Worm (Caenorhabditis elegans) whole organism, late embryonic: Measurements from ENCODE around the gene Y51A2B.8.
"Not testable (repeated sequence)": the region's sequence is repeated elsewhere in the genome, so short reads cannot be mapped to it uniquely, and the experiment has no call there.

Experiments used
- C08G9.2 ChIP-seq: sonication (generic microtip); optimal IDR thresholded peaks from 2 replicates; lab custom pipeline; 2016; ENCODE audit warnings: mild to moderate bottlenecking, missing genetic modification characterization, moderate library complexity, missing compliant biosample characterization
- C38D4.7 ChIP-seq: fragments of 200-800 bp; sonication (Bioruptor generic); optimal IDR thresholded peaks from 2 replicates; lab custom pipeline; 2018; ENCODE audit warnings: mild to moderate bottlenecking, missing genetic modification characterization, moderate library complexity, missing compliant biosample characterization
- K02D7.2 ChIP-seq: sonication (generic microtip); optimal IDR thresholded peaks from 2 replicates; lab custom pipeline; 2017; ENCODE audit warnings: mild to moderate bottlenecking, missing genetic modification characterization, missing compliant biosample characterization
- ama-1 ChIP-seq: fragments of 150-350 bp; optimal IDR thresholded peaks from 2 replicates; lab custom pipeline; 2014
- ceh-14 ChIP-seq: sonication (generic microtip); optimal IDR thresholded peaks from 2 replicates; lab custom pipeline; 2016; ENCODE audit warnings: missing genotype, missing genetic modification characterization, missing compliant biosample characterization
- ceh-2 ChIP-seq: sonication (generic microtip); optimal IDR thresholded peaks from 2 replicates; lab custom pipeline; 2016; ENCODE audit warnings: missing genotype, missing genetic modification characterization, missing compliant biosample characterization
- ceh-22 ChIP-seq: sonication (generic microtip); optimal IDR thresholded peaks from 2 replicates; lab custom pipeline; 2017; ENCODE audit warnings: missing biosample characterization, missing genetic modification characterization
- ceh-24 ChIP-seq: sonication (generic microtip); optimal IDR thresholded peaks from 2 replicates; lab custom pipeline; 2016; ENCODE audit warnings: mild to moderate bottlenecking, missing genetic modification characterization, missing compliant biosample characterization
- ceh-30 ChIP-seq: fragments of 150-350 bp; optimal IDR thresholded peaks from 2 replicates; lab custom pipeline; 2014; ENCODE audit warnings: missing biosample characterization, missing genetic modification characterization
- ceh-31 ChIP-seq: sonication (generic microtip); optimal IDR thresholded peaks from 2 replicates; lab custom pipeline; 2016; ENCODE audit warnings: missing genetic modification characterization, missing compliant biosample characterization
- ceh-34 ChIP-seq: sonication (generic microtip); optimal IDR thresholded peaks from 2 replicates; lab custom pipeline; 2016; ENCODE audit warnings: mild to moderate bottlenecking, missing genetic modification characterization, missing compliant biosample characterization
- ceh-48 ChIP-seq: sonication (generic microtip); optimal IDR thresholded peaks from 2 replicates; lab custom pipeline; 2016; ENCODE audit warnings: missing genetic modification characterization, inconsistent platforms, missing compliant biosample characterization
- ceh-6 ChIP-seq: fragments of 200-800 bp; sonication (Bioruptor generic); optimal IDR thresholded peaks from 2 replicates; lab custom pipeline; 2018; ENCODE audit warnings: mild to moderate bottlenecking, missing genetic modification characterization, missing compliant biosample characterization
- ceh-9 ChIP-seq: sonication (generic microtip); optimal IDR thresholded peaks from 2 replicates; lab custom pipeline; 2016; ENCODE audit warnings: mild to moderate bottlenecking, missing genetic modification characterization, inconsistent platforms, missing compliant biosample characterization
- che-1 ChIP-seq: sonication (generic microtip); optimal IDR thresholded peaks from 2 replicates; lab custom pipeline; 2016; ENCODE audit warnings: mild to moderate bottlenecking, missing genetic modification characterization, missing compliant biosample characterization
- dmd-4 ChIP-seq: sonication (generic microtip); optimal IDR thresholded peaks from 2 replicates; lab custom pipeline; 2016; ENCODE audit warnings: borderline replicate concordance, missing genetic modification characterization, missing compliant biosample characterization
- dve-1 ChIP-seq: sonication (generic microtip); optimal IDR thresholded peaks from 2 replicates; lab custom pipeline; 2017; ENCODE audit warnings: antibody characterized with exemption, mild to moderate bottlenecking, missing genetic modification characterization, missing compliant biosample characterization
- elt-2 ChIP-seq: sonication (generic microtip); optimal IDR thresholded peaks from 2 replicates; lab custom pipeline; 2016; ENCODE audit warnings: missing genetic modification reagents, missing genetic modification characterization, missing compliant biosample characterization
- ets-4 ChIP-seq: sonication (generic microtip); optimal IDR thresholded peaks from 2 replicates; lab custom pipeline; 2016; ENCODE audit warnings: missing genetic modification characterization, missing compliant biosample characterization
- fax-1 ChIP-seq: sonication (generic microtip); optimal IDR thresholded peaks from 2 replicates; lab custom pipeline; 2016; ENCODE audit warnings: missing genotype, missing genetic modification characterization, missing compliant biosample characterization
- gmeb-2 ChIP-seq: sonication (generic microtip); optimal IDR thresholded peaks from 2 replicates; lab custom pipeline; 2016; ENCODE audit warnings: missing genetic modification characterization, inconsistent platforms, missing compliant biosample characterization
- hlh-15 ChIP-seq: sonication (generic microtip); optimal IDR thresholded peaks from 2 replicates; lab custom pipeline; 2016; ENCODE audit warnings: missing genetic modification characterization, missing compliant biosample characterization
- hlh-8 ChIP-seq: sonication (generic microtip); optimal IDR thresholded peaks from 2 replicates; lab custom pipeline; 2016; ENCODE audit warnings: missing genotype, missing genetic modification characterization, missing compliant biosample characterization
- madf-2 ChIP-seq: sonication (generic microtip); optimal IDR thresholded peaks from 2 replicates; lab custom pipeline; 2017; ENCODE audit warnings: missing genetic modification characterization, missing compliant biosample characterization
- nhr-232 ChIP-seq: sonication (generic microtip); optimal IDR thresholded peaks from 2 replicates; lab custom pipeline; 2016; ENCODE audit warnings: missing genetic modification characterization, missing compliant biosample characterization
- pros-1 ChIP-seq: fragments of 150-350 bp; optimal IDR thresholded peaks from 2 replicates; lab custom pipeline; 2014; ENCODE audit warnings: missing biosample characterization, missing genetic modification reagents, missing genetic modification characterization
- ref-2 ChIP-seq: sonication (generic microtip); optimal IDR thresholded peaks from 2 replicates; lab custom pipeline; 2016; ENCODE audit warnings: missing genetic modification characterization, missing compliant biosample characterization
- rnt-1 ChIP-seq: sonication (generic microtip); optimal IDR thresholded peaks from 2 replicates; lab custom pipeline; 2016; ENCODE audit warnings: missing genetic modification characterization, missing compliant biosample characterization
- sdc-2 ChIP-seq: sonication (generic microtip); optimal IDR thresholded peaks from 2 replicates; lab custom pipeline; 2016; ENCODE audit warnings: missing genotype, missing genetic modification characterization, missing compliant biosample characterization
- sox-2 ChIP-seq: fragments of 200-800 bp; sonication (Bioruptor generic); IDR thresholded peaks from 2 replicates; pipeline ENCODE4 v1.3.6; 2022; ENCODE audit warnings: missing genetic modification reagents, missing genetic modification characterization, missing compliant biosample characterization
- sox-4 ChIP-seq: sonication (generic microtip); optimal IDR thresholded peaks from 2 replicates; lab custom pipeline; 2017; ENCODE audit warnings: mild to moderate bottlenecking, missing genetic modification characterization, inconsistent platforms, missing compliant biosample characterization
- tbx-7 ChIP-seq: sonication (generic microtip); optimal IDR thresholded peaks from 2 replicates; lab custom pipeline; 2016; ENCODE audit warnings: missing genotype, missing genetic modification characterization, missing compliant biosample characterization
- ttx-3 ChIP-seq: sonication (generic microtip); optimal IDR thresholded peaks from 2 replicates; lab custom pipeline; 2016; ENCODE audit warnings: missing genetic modification reagents, missing genetic modification characterization, missing compliant biosample characterization
- unc-55 ChIP-seq: sonication (generic microtip); optimal IDR thresholded peaks from 2 replicates; lab custom pipeline; 2017; ENCODE audit warnings: missing biosample characterization, missing genetic modification reagents, missing genetic modification characterization
- zip-5 ChIP-seq: sonication (generic microtip); optimal IDR thresholded peaks from 2 replicates; lab custom pipeline; 2016; ENCODE audit warnings: missing genetic modification characterization, missing compliant biosample characterization
- ztf-16 ChIP-seq: sonication (generic microtip); optimal IDR thresholded peaks from 2 replicates; lab custom pipeline; 2017; ENCODE audit warnings: missing genetic modification characterization, missing compliant biosample characterization

Y51A2B.8 gene

DNA sequence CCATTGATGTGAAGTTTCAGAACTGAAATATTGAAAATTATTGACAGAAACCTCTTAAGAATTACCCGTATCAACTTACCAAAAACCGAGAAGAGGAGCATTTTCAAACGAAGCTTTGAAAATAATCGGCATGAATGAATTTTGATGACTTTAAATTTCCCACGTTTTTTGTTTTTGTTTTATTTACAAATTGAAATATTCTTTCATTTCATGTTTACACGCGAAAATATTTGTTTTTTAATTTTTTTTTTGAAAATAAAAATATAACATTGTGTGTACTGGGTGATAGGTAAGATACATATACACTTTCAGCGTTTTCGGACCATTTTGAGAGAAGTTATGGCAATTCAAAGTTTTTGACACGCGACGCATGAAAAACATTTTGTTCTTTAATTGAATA lies 16.7 kb downstream of the Y51A2B.8 start, which contains the start of gene Y51A2B.9 (continued):
- no peak for TF ChIP-seq che-1

DNA sequence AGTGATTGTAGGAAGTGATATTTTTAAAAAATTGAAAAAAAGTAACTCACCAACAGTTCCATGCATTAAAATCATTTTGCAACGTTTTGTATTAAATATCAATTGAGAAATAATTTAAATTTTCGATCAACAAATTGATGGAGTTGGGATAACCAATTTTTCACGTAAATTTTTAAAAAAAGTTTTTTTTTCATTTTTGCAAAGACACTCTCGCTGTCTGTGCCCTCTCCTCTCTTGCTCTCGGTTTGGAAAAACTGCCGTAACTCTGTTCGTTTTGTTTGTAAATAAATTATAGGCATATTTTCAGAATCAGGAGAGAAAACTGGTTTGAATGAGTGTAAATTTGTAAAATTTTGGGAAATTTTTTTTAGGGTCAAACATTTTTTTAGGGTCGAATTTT lies 18.9 kb downstream of the Y51A2B.8 start, which contains the start of gene Y51A2B.16:
Gene Y51A2B.16 (minus strand): TSS at position 101 of the 400 bp plus-strand sequence.
- TF ChIP-seq pros-1 (tag; lab: Kevin White, UChicago) = no peak
- no peak for TF ChIP-seq elt-2
- no peak for TF ChIP-seq ceh-48 (tag; lab: Kevin White, UChicago)
- TF ChIP-seq nhr-232 (tag; lab: Kevin White, UChicago) = no peak
- TF ChIP-seq ceh-34 = no peak
- no peak for TF ChIP-seq hlh-8 (tag; lab: Kevin White, UChicago)
- TF ChIP-seq madf-2 (tag; lab: Kevin White, UChicago) = no peak
- TF ChIP-seq K02D7.2 (tag; lab: Kevin White, UChicago) = no peak

DNA sequence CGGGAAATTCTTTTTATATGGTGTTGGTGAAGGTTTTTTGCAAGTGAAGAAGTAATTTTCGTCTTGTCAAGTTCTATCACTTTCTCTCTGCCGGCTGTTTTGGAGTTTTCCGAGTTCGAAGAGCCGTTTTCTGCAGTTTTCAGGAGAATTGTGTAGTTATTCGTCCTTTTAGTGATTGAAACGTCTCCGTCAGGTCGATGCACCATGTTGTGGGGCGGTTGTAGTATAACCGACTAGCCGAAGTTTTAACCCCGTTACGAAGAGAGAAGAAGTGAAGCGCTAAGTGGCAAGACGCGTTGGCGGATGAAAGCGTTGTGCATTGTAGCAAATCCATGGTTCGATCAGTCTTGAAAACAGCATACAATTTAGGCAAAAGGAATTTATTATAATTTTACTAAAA lies 23.8 kb downstream of the Y51A2B.8 start:
- no peak for TF ChIP-seq C08G9.2 (tag; lab: Kevin White, UChicago)
- no peak for TF ChIP-seq hlh-8 (tag; lab: Kevin White, UChicago)
- no peak for TF ChIP-seq ttx-3 (tag; lab: Kevin White, UChicago)
- TF ChIP-seq ztf-16 (tag; lab: Kevin White, UChicago) = no peak
- TF ChIP-seq ceh-31 (tag; lab: Kevin White, UChicago) = no peak
- TF ChIP-seq tbx-7 (tag; lab: Kevin White, UChicago) = no peak
- TF ChIP-seq ref-2 = no peak
- TF ChIP-seq C38D4.7 = no peak
- TF ChIP-seq dmd-4 = no peak
- no peak for TF ChIP-seq sdc-2 (tag; lab: Kevin White, UChicago)
- no peak for TF ChIP-seq ceh-9
- TF ChIP-seq ceh-2 (tag; lab: Kevin White, UChicago) = no peak
- TF ChIP-seq ceh-24 (tag; lab: Kevin White, UChicago) = no peak
- no peak for TF ChIP-seq sox-2
- TF ChIP-seq fax-1 (tag; lab: Kevin White, UChicago) = no peak

DNA sequence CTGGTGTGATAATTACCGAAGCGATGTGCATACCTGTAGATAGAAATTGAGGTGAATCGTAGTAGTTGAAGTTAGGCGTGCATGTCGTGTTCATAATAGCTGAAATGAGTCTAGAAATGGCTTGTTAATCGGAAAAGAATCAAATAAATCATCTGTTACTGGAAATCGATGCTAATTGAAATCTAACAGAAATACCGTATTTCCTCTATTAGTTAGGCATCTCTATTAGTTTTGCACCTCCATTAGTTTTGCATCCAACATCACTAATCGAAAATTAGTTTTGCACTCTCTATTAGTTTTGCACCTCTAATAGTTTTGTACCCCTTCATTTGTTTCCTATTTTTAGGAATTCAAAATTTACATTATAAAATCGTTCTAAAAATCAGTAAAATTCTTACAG lies 25.8 kb downstream of the Y51A2B.8 start, which contains the start of gene srh-209:
Gene srh-209 (minus strand): TSS at position 101 of the 400 bp plus-strand sequence.
- not testable (repeated sequence) for TF ChIP-seq dmd-4; tbx-7 (tag; lab: Kevin White, UChicago); unc-55 (GFP tag; lab: Kevin White, UChicago)

DNA sequence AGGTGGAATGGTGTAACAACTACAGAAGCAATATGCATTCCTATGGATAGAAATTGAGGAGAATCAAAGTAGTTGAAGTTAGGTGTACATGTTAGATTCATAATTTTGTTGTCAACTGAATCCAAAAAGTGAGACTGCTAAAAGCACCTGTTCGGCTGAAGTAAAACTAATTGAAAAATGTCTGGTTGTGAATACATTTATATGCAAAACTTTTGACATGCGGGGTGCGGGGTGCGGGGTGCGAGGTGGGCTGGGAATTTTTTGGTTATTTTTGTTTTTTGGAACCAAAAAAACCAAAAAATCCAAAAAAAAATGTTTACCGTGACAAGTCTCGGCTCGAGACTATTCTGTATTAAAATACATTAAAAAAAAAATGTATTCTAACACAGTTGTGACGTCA lies 31.2 kb downstream of the Y51A2B.8 start, which contains the start of gene srh-207:
Gene srh-207 (minus strand): TSS at position 101 of the 400 bp plus-strand sequence.
- TF ChIP-seq sox-4 (tag; lab: Kevin White, UChicago) = no peak
- no peak for TF ChIP-seq ztf-16 (tag; lab: Kevin White, UChicago)
- TF ChIP-seq gmeb-2 (tag; lab: Kevin White, UChicago) = no peak
- no peak for TF ChIP-seq rnt-1 (tag; lab: Kevin White, UChicago)
- no peak for TF ChIP-seq ceh-2 (tag; lab: Kevin White, UChicago)
- TF ChIP-seq ceh-14 (tag; lab: Kevin White, UChicago) = no peak
- no peak for TF ChIP-seq ets-4
- TF ChIP-seq ama-1 (lab: Kevin White, UChicago) = no peak
- no peak for TF ChIP-seq ceh-30 (tag; lab: Kevin White, UChicago)
- TF ChIP-seq hlh-15 (tag; lab: Kevin White, UChicago) = no peak
- TF ChIP-seq hlh-8 (tag; lab: Kevin White, UChicago) = no peak
- no peak for TF ChIP-seq ceh-6 (GFP tag; lab: Kevin White, UChicago)
- no peak for TF ChIP-seq nhr-232 (tag; lab: Kevin White, UChicago)
- no peak for TF ChIP-seq ceh-22 (tag; lab: Kevin White, UChicago)
- TF ChIP-seq dve-1 (tag; lab: Kevin White, UChicago) = no peak
- TF ChIP-seq zip-5 (tag; lab: Kevin White, UChicago) = no peak
